Worm (Caenorhabditis elegans) whole organism, mixed stage, embryonic: Measurements from ENCODE around the gene txdc-9.

Source experiments
- lsy-2 ChIP-seq: fragments of 150-350 bp; optimal IDR thresholded peaks from 2 replicates; lab custom pipeline; 2014; ENCODE audit warnings: missing biosample characterization, missing genetic modification characterization
- mab-5 ChIP-seq: fragments of 150-350 bp; optimal IDR thresholded peaks from 2 replicates; lab custom pipeline; 2014; ENCODE audit warnings: missing biosample characterization, missing genetic modification characterization
- ztf-11 ChIP-seq: fragments of 150-350 bp; optimal IDR thresholded peaks from 2 replicates; lab custom pipeline; 2014; ENCODE audit warnings: missing biosample characterization, missing genetic modification characterization

- TF ChIP-seq ztf-11 (no peak), mab-5 (tag; lab: Kevin White, UChicago) (no peak), lsy-2 (tag; lab: Kevin White, UChicago) (no peak)
Observed at ce11 chrIII:6478256-6479004, 46.5 kb downstream of the txdc-9 start, which contains the start of gene zip-8.
